Fruit fly (Drosophila melanogaster): ENCODE measurements around the gene TfIIEbeta.

Gene TfIIEbeta

dm6 chr3L:4242428-4242827, 44.4 kb upstream of the TfIIEbeta start, which contains the start of gene pav (continued):
- TF ChIP-seq ftz-f1 (GFP tag; optimal IDR thresholded peaks at IDR 0.05) (peak; percentile 46), MBD-R2 (GFP tag; IDR thresholded peaks at IDR 0.05) (peak; percentile 63; the same call in 1 of the 2 replicates), Taf1 (GFP tag; IDR thresholded peaks at IDR 0.05) (peak; percentile 39; the same call in 1 of the 2 replicates), C15 (GFP tag; IDR thresholded peaks at IDR 0.05) (no peak), HLH54F (GFP tag; optimal IDR thresholded peaks at IDR 0.05) (no peak), CG10274 (GFP tag; optimal IDR thresholded peaks at IDR 0.05) (no peak), CG17385 (GFP tag; optimal IDR thresholded peaks at IDR 0.05) (no peak), CG2199 (GFP tag; IDR thresholded peaks at IDR 0.05) (no peak), pho (GFP tag; optimal IDR thresholded peaks at IDR 0.05) (no peak), CG17568 (GFP tag; optimal IDR thresholded peaks at IDR 0.05) (no peak), bigmax (GFP tag; optimal IDR thresholded peaks at IDR 0.05) (no peak), Xrp1 (GFP tag; IDR thresholded peaks at IDR 0.05) (peak; percentile 59; the same call in 1 of the 2 replicates), CG8388 (GFP tag; optimal IDR thresholded peaks at IDR 0.05) (no peak), CG15696 (tag; optimal IDR thresholded peaks at IDR 0.05) (peak; percentile 11), Hr78 (GFP tag; optimal IDR thresholded peaks at IDR 0.05) (no peak), chn (GFP tag; optimal IDR thresholded peaks at IDR 0.05) (no peak), CG34422 (GFP tag; IDR thresholded peaks at IDR 0.05) (0 out of 3 replicates have a peak, but pooled peaks have one; percentile 29), Lpt (GFP tag; optimal IDR thresholded peaks at IDR 0.05) (no peak), CG10979 (tag; optimal IDR thresholded peaks at IDR 0.05) (peak; percentile 41), CG12391 (tag; optimal IDR thresholded peaks at IDR 0.05) (peak; percentile 73), Ptx1 (GFP tag; IDR thresholded peaks at IDR 0.05) (peak; percentile 44; the same call in 1 of the 2 replicates), kni (GFP tag; optimal IDR thresholded peaks at IDR 0.05) (no peak), CG12104 (GFP tag; optimal IDR thresholded peaks at IDR 0.05) (peak; percentile 18), tll (GFP tag; optimal IDR thresholded peaks at IDR 0.05) (no peak), Nf-YB (GFP tag; optimal IDR thresholded peaks at IDR 0.05) (no peak), HLHmδ (GFP tag; optimal IDR thresholded peaks at IDR 0.05) (no peak), tup (GFP tag; optimal IDR thresholded peaks at IDR 0.05) (no peak), ssp (GFP tag; IDR thresholded peaks at IDR 0.05) (no peak), CG4617 (GFP tag; optimal IDR thresholded peaks at IDR 0.05; ENCODE audit: borderline replicate concordance) (peak; percentile 31), CG8765 (GFP tag; IDR thresholded peaks at IDR 0.05) (no peak), Trl (optimal IDR thresholded peaks at IDR 0.05) (no peak), Trl (GFP tag; optimal IDR thresholded peaks at IDR 0.05) (no peak), Meics (GFP tag; optimal IDR thresholded peaks at IDR 0.05) (no peak), tin (GFP tag; optimal IDR thresholded peaks at IDR 0.05) (peak; percentile 28), Stat92E (GFP tag; optimal IDR thresholded peaks at IDR 0.05) (peak in 1 of 3 experiments; percentile 42), CG7372 (GFP tag; IDR thresholded peaks at IDR 0.05) (peak; percentile 58), CG7556 (GFP tag; optimal IDR thresholded peaks at IDR 0.05) (no peak), CkIIα-i1 (GFP tag; IDR thresholded peaks at IDR 0.05) (no peak), CG3838 (GFP tag; optimal IDR thresholded peaks at IDR 0.05) (no peak), CG6765 (GFP tag; optimal IDR thresholded peaks at IDR 0.05) (no peak), CG1529 (GFP tag; optimal IDR thresholded peaks at IDR 0.05) (no peak), Hand (GFP tag; optimal IDR thresholded peaks at IDR 0.05) (no peak), hbn (GFP tag; IDR thresholded peaks at IDR 0.05; ENCODE audit: partially characterized antibody) (no peak), lilli (GFP tag; optimal IDR thresholded peaks at IDR 0.05) (peak; percentile 16), Kr (GFP tag; optimal IDR thresholded peaks at IDR 0.05) (no peak), Eip74EF (GFP tag; optimal IDR thresholded peaks at IDR 0.05) (no peak), h (optimal IDR thresholded peaks at IDR 0.05) (no peak), salm (tag; optimal IDR thresholded peaks at IDR 0.05) (no peak), da (GFP tag; optimal IDR thresholded peaks at IDR 0.05) (no peak), lab (GFP tag; optimal IDR thresholded peaks at IDR 0.05) (no peak), Lhr (GFP tag; optimal IDR thresholded peaks at IDR 0.05) (no peak)
